Worm (Caenorhabditis elegans) whole organism, young adult: ENCODE results near the gene gcy-29.

Experiments
- C06A6.2 ChIP-seq: fragments of 200-800 bp; sonication (Bioruptor generic); conservative IDR thresholded peaks from 2 replicates; pipeline ENCODE4 v1.3.6; 2022; ENCODE audit warnings: missing genetic modification characterization, missing compliant biosample characterization
- C17E4.6 ChIP-seq: fragments of 200-800 bp; sonication (Bioruptor generic); IDR thresholded peaks from 2 replicates; pipeline ENCODE4 v1.3.6; 2022; ENCODE audit warnings: missing genetic modification reagents, missing genetic modification characterization, missing compliant biosample characterization
- F23B12.7 ChIP-seq: sonication (generic microtip); optimal IDR thresholded peaks from 2 replicates; lab custom pipeline; 2017; ENCODE audit warnings: missing genetic modification characterization, mild to moderate bottlenecking, missing compliant biosample characterization, antibody characterized with exemption, moderate library complexity; ENCODE audit not compliant: insufficient read depth
- F39B2.1 ChIP-seq: fragments of 200-800 bp; sonication (Bioruptor generic); IDR thresholded peaks from 2 replicates; pipeline ENCODE4 v1.3.6; 2022; ENCODE audit warnings: missing genetic modification reagents, missing genetic modification characterization, missing compliant biosample characterization
- F49E8.2 ChIP-seq: sonication (generic microtip); optimal IDR thresholded peaks from 3 replicates; lab custom pipeline; 2017; ENCODE audit warnings: missing genetic modification characterization, mild to moderate bottlenecking, missing compliant biosample characterization, antibody characterized with exemption, moderate library complexity; ENCODE audit not compliant: insufficient read depth
- F52B5.7 ChIP-seq: sonication (generic microtip); optimal IDR thresholded peaks from 2 replicates; lab custom pipeline; 2016; ENCODE audit warnings: mild to moderate bottlenecking, missing genetic modification characterization, missing compliant biosample characterization
- T26A5.8 ChIP-seq: sonication (generic microtip); optimal IDR thresholded peaks from 2 replicates; lab custom pipeline; 2016; ENCODE audit warnings: missing genetic modification characterization, missing compliant biosample characterization
- Y53G8AR.9 ChIP-seq: fragments of 200-800 bp; sonication (Bioruptor generic); conservative IDR thresholded peaks from 2 replicates; pipeline ENCODE4 v1.3.6; 2022; ENCODE audit warnings: missing genetic modification reagents, missing genetic modification characterization, missing compliant biosample characterization
- ZK185.1 ChIP-seq: sonication (generic microtip); optimal IDR thresholded peaks from 2 replicates; lab custom pipeline; 2016; ENCODE audit warnings: mild to moderate bottlenecking, missing genetic modification characterization, missing compliant biosample characterization; ENCODE audit not compliant: poor library complexity, severe bottlenecking
- akir-1 ChIP-seq: fragments of 200-800 bp; sonication (Bioruptor generic); optimal IDR thresholded peaks from 2 replicates; lab custom pipeline; 2018; ENCODE audit warnings: mild to moderate bottlenecking, missing genetic modification characterization, moderate library complexity, missing compliant biosample characterization
- atf-7 ChIP-seq: sonication (generic microtip); optimal IDR thresholded peaks from 2 replicates; lab custom pipeline; 2017; ENCODE audit warnings: mild to moderate bottlenecking, missing genetic modification characterization, missing compliant biosample characterization
- chd-7 ChIP-seq: sonication (generic microtip); optimal IDR thresholded peaks from 2 replicates; lab custom pipeline; 2016; ENCODE audit warnings: mild to moderate bottlenecking, missing genetic modification characterization, moderate library complexity, missing compliant biosample characterization
- dox-1 ChIP-seq: fragments of 200-800 bp; sonication (Bioruptor generic); IDR thresholded peaks from 2 replicates; pipeline ENCODE4 v1.3.6; 2022; ENCODE audit warnings: missing genetic modification reagents, missing genetic modification characterization, missing compliant biosample characterization
- egrh-3 ChIP-seq: fragments of 200-800 bp; sonication (Bioruptor generic); IDR thresholded peaks from 2 replicates; pipeline ENCODE4 v1.3.6; 2022; ENCODE audit warnings: missing genetic modification reagents, missing genetic modification characterization, missing compliant biosample characterization
- ets-4 ChIP-seq: fragments of 200-800 bp; sonication (Bioruptor generic); optimal IDR thresholded peaks from 2 replicates; lab custom pipeline; 2018; ENCODE audit warnings: mild to moderate bottlenecking, missing genetic modification characterization, missing compliant biosample characterization
- fkh-3 ChIP-seq: sonication (generic microtip); optimal IDR thresholded peaks from 2 replicates; lab custom pipeline; 2016; ENCODE audit warnings: mild to moderate bottlenecking, missing genetic modification characterization, missing compliant biosample characterization
- hlh-12 ChIP-seq: sonication (generic microtip); optimal IDR thresholded peaks from 2 replicates; lab custom pipeline; 2016; ENCODE audit warnings: missing genetic modification characterization, missing compliant biosample characterization
- hlh-26 ChIP-seq: fragments of 200-800 bp; sonication (Bioruptor generic); conservative IDR thresholded peaks from 2 replicates; pipeline ENCODE4 v1.3.6; 2022; ENCODE audit warnings: missing genetic modification reagents, missing genetic modification characterization, missing compliant biosample characterization
- hmg-1.2 ChIP-seq: fragments of 200-800 bp; sonication (Bioruptor generic); IDR thresholded peaks from 2 replicates; pipeline ENCODE4 v1.3.6; 2022; ENCODE audit warnings: missing genetic modification reagents, missing genetic modification characterization, missing compliant biosample characterization
- let-607 ChIP-seq, 2 experiments: fragments of 200-800 bp in 1 of 2; sonication (Bioruptor generic) in 1 of 2; sonication (generic microtip) in 1 of 2; optimal IDR thresholded peaks; 2 replicates each; lab custom pipeline; 2016 to 2018; ENCODE audit warnings: mild to moderate bottlenecking in 2 of 2, missing compliant biosample characterization in 2 of 2, missing genetic modification characterization in 2 of 2, moderate library complexity in 2 of 2, missing genotype in 1 of 2
- lin-26 ChIP-seq: fragments of 200-800 bp; sonication (Bioruptor generic); IDR thresholded peaks from 2 replicates; pipeline ENCODE4 v1.3.6; 2022; ENCODE audit warnings: missing genetic modification reagents, missing genetic modification characterization, missing compliant biosample characterization
- lsy-27 ChIP-seq: sonication (generic microtip); optimal IDR thresholded peaks from 2 replicates; lab custom pipeline; 2017; ENCODE audit warnings: missing genetic modification characterization, mild to moderate bottlenecking, missing compliant biosample characterization, antibody characterized with exemption, missing genotype, borderline replicate concordance; ENCODE audit not compliant: insufficient read depth
- mcd-1 ChIP-seq: fragments of 200-800 bp; sonication (Bioruptor generic); IDR thresholded peaks from 2 replicates; pipeline ENCODE4 v1.3.6; 2022; ENCODE audit warnings: missing genetic modification reagents, missing genetic modification characterization, missing compliant biosample characterization
- mel-28 ChIP-seq: sonication (generic microtip); optimal IDR thresholded peaks from 2 replicates; lab custom pipeline; 2016; ENCODE audit warnings: borderline replicate concordance, mild to moderate bottlenecking, missing genetic modification characterization, missing compliant biosample characterization
- mxl-1 ChIP-seq: sonication (generic microtip); optimal IDR thresholded peaks from 2 replicates; lab custom pipeline; 2016; ENCODE audit warnings: missing genetic modification characterization, missing compliant biosample characterization
- nfya-2 ChIP-seq: fragments of 200-800 bp; sonication (Bioruptor generic); IDR thresholded peaks from 2 replicates; pipeline ENCODE4 v1.3.6; 2022; ENCODE audit warnings: missing genetic modification reagents, missing genetic modification characterization, missing compliant biosample characterization
- nfyb-1 ChIP-seq: fragments of 200-800 bp; sonication (Bioruptor generic); IDR thresholded peaks from 2 replicates; pipeline ENCODE4 v1.3.6; 2022; ENCODE audit warnings: missing genetic modification reagents, missing genetic modification characterization, missing compliant biosample characterization
- nhr-90 ChIP-seq: sonication (generic microtip); optimal IDR thresholded peaks from 2 replicates; lab custom pipeline; 2016; ENCODE audit warnings: missing genotype, mild to moderate bottlenecking, missing genetic modification characterization, missing compliant biosample characterization
- pbrm-1 ChIP-seq: fragments of 200-800 bp; sonication (Bioruptor generic); IDR thresholded peaks from 2 replicates; pipeline ENCODE4 v1.3.6; 2022; ENCODE audit warnings: missing genetic modification reagents, missing genetic modification characterization, missing compliant biosample characterization
- pha-4 ChIP-seq: fragments of 150-350 bp; sonication (generic microtip); optimal IDR thresholded peaks from 2 replicates; lab custom pipeline; 2014; ENCODE audit warnings: missing biosample characterization, missing genetic modification reagents, missing genetic modification characterization
- rcor-1 ChIP-seq: fragments of 200-800 bp; sonication (Bioruptor generic); IDR thresholded peaks from 2 replicates; pipeline ENCODE4 v1.3.6; 2022; ENCODE audit warnings: missing genetic modification reagents, missing genetic modification characterization, missing compliant biosample characterization
- rec-8 ChIP-seq, 2 experiments: sonication (generic microtip); optimal IDR thresholded peaks; 2 replicates each; lab custom pipeline; 2016; ENCODE audit warnings: mild to moderate bottlenecking in 2 of 2, missing genetic modification characterization in 2 of 2, missing genetic modification reagents in 2 of 2, missing genotype in 2 of 2, missing biosample characterization in 1 of 2, missing compliant biosample characterization in 1 of 2, moderate library complexity in 1 of 2
- snpc-1.1 ChIP-seq: sonication (generic microtip); optimal IDR thresholded peaks from 2 replicates; lab custom pipeline; 2017; ENCODE audit warnings: missing genetic modification characterization, mild to moderate bottlenecking, missing compliant biosample characterization, antibody characterized with exemption, moderate library complexity, missing genotype, missing genetic modification reagents; ENCODE audit not compliant: insufficient read depth
- snpc-4 ChIP-seq, 5 experiments: fragments of 150-350 bp in 1 of 5; sonication (generic microtip) in 4 of 5; optimal IDR thresholded peaks; 2 replicates each; lab custom pipeline; 2014 to 2018; ENCODE audit warnings: missing genetic modification characterization in 5 of 5, missing biosample characterization in 3 of 5, antibody characterized with exemption in 2 of 5, mild to moderate bottlenecking in 2 of 5, missing compliant biosample characterization in 2 of 5, missing genotype in 2 of 5, moderate library complexity in 2 of 5, missing genetic modification reagents in 1 of 5
- somi-1 ChIP-seq: fragments of 200-800 bp; sonication (Bioruptor generic); optimal IDR thresholded peaks from 2 replicates; lab custom pipeline; 2018; ENCODE audit warnings: mild to moderate bottlenecking, missing genetic modification characterization, missing compliant biosample characterization
- sptf-2 ChIP-seq: fragments of 200-800 bp; sonication (Bioruptor generic); optimal IDR thresholded peaks from 2 replicates; lab custom pipeline; 2018; ENCODE audit warnings: mild to moderate bottlenecking, missing genetic modification characterization, missing compliant biosample characterization
- tbp1 ChIP-seq: fragments of 200-800 bp; sonication (Bioruptor generic); optimal IDR thresholded peaks from 2 replicates; lab custom pipeline; 2018; ENCODE audit warnings: mild to moderate bottlenecking, missing genetic modification characterization, missing compliant biosample characterization
- unc-130 ChIP-seq: sonication (generic microtip); optimal IDR thresholded peaks from 2 replicates; lab custom pipeline; 2016; ENCODE audit warnings: missing genetic modification reagents, missing genetic modification characterization, missing compliant biosample characterization
- unc-62 ChIP-seq: fragments of 150-350 bp; optimal IDR thresholded peaks from 2 replicates; lab custom pipeline; 2014; ENCODE audit warnings: missing biosample characterization, missing genetic modification reagents, missing genetic modification characterization
- ztf-18 ChIP-seq: sonication (generic microtip); optimal IDR thresholded peaks from 2 replicates; lab custom pipeline; 2016; ENCODE audit warnings: missing genotype, mild to moderate bottlenecking, missing genetic modification characterization, missing compliant biosample characterization
- ztf-25 ChIP-seq: fragments of 200-800 bp; sonication (Bioruptor generic); IDR thresholded peaks from 2 replicates; pipeline ENCODE4 v1.3.6; 2022; ENCODE audit warnings: missing genetic modification reagents, missing genetic modification characterization, missing compliant biosample characterization
- ztf-28 ChIP-seq: fragments of 200-800 bp; sonication (Bioruptor generic); IDR thresholded peaks from 2 replicates; pipeline ENCODE4 v1.3.6; 2022; ENCODE audit warnings: missing genetic modification reagents, missing genetic modification characterization, missing compliant biosample characterization
- ztf-3 ChIP-seq: fragments of 200-800 bp; sonication (Bioruptor generic); optimal IDR thresholded peaks from 2 replicates; lab custom pipeline; 2018; ENCODE audit warnings: mild to moderate bottlenecking, missing genetic modification characterization, missing compliant biosample characterization

gcy-29 gene

ce11 chrII:14496809-14497208, 51.8 kb downstream of the gcy-29 start (continued):
- TF ChIP-seq pha-4 (tag; lab: Kevin White, UChicago) (no peak), ztf-18 (tag; lab: Kevin White, UChicago) (peak; percentile 87), fkh-3 (peak; percentile 94), hmg-1.2 (GFP tag; lab: Robert Waterston, UW) (peak; percentile 84), akir-1 (GFP tag; lab: Kevin White, UChicago) (peak; percentile 88), hlh-12 (tag; lab: Kevin White, UChicago) (peak; percentile 31), ztf-3 (GFP tag; lab: Kevin White, UChicago) (peak; percentile 8), let-607 (tag; optimal IDR thresholded peaks at IDR 0.05; lab: Kevin White, UChicago) (peak; percentile 63 to 65), Y53G8AR.9 (GFP tag; lab: Robert Waterston, UW) (peak; percentile 84), nfya-2 (GFP tag; lab: Robert Waterston, UW) (no peak)

ce11 chrII:14495341-14495740, 53.2 kb downstream of the gcy-29 start:
- 0 out of 2 replicates have a peak, but pooled peaks have one; percentile 34 for TF ChIP-seq lin-26 (GFP tag; lab: Robert Waterston, UW)
- TF ChIP-seq ZK185.1 (tag; lab: Kevin White, UChicago), result no peak

- TF ChIP-seq mcd-1, result no peak
- no peak for TF ChIP-seq atf-7 (tag; lab: Kevin White, UChicago)
- no peak for TF ChIP-seq ztf-25
- no peak for TF ChIP-seq F23B12.7 (tag; lab: Kevin White, UChicago)
- TF ChIP-seq ztf-28 (GFP tag; lab: Robert Waterston, UW), result no peak
- TF ChIP-seq unc-130, result no peak
- TF ChIP-seq unc-62 (GFP tag; lab: Kevin White, UChicago), result no peak
- no peak for TF ChIP-seq snpc-4 (GFP tag; optimal IDR thresholded peaks at IDR 0.05; lab: Kevin White, UChicago)
- TF ChIP-seq snpc-4 (tag; optimal IDR thresholded peaks at IDR 0.05; lab: Kevin White, UChicago), result no peak
- TF ChIP-seq sptf-2 (GFP tag; lab: Kevin White, UChicago), result no peak
- TF ChIP-seq mel-28 (tag; lab: Kevin White, UChicago), result no peak
- TF ChIP-seq egrh-3, result no peak
- TF ChIP-seq tbp1 (GFP tag; lab: Kevin White, UChicago), result no peak
- no peak for TF ChIP-seq C17E4.6 (GFP tag; lab: Robert Waterston, UW)
- no peak for TF ChIP-seq nhr-90 (tag; lab: Kevin White, UChicago)
- no peak for TF ChIP-seq dox-1 (GFP tag; lab: Robert Waterston, UW)
- no peak for TF ChIP-seq somi-1 (GFP tag; lab: Kevin White, UChicago)
- TF ChIP-seq Y53G8AR.9 (GFP tag; lab: Robert Waterston, UW), result no peak
- TF ChIP-seq hlh-26, result no peak
Measured at ce11 chrII:14494464-14494863, 54.1 kb downstream of the gcy-29 start.

ce11 chrII:14494414-14494463, 54.4 kb downstream of the gcy-29 start, which contains the start of gene cysl-2:
Gene cysl-2, minus strand, starts transcription at chrII:14494451.
- no peak for TF ChIP-seq T26A5.8
- 0 out of 2 replicates have a peak, but pooled peaks have one; percentile 3 for TF ChIP-seq mcd-1
- no peak for TF ChIP-seq ets-4 (GFP tag; lab: Kevin White, UChicago)
- TF ChIP-seq lsy-27, result no peak

ce11 chrII:14494014-14494413, 54.6 kb downstream of the gcy-29 start:
- TF ChIP-seq ztf-25 (no peak), C06A6.2 (GFP tag; lab: Robert Waterston, UW) (no peak), pbrm-1 (no peak), rcor-1 (GFP tag; lab: Robert Waterston, UW) (no peak), snpc-1.1 (no peak), rec-8 (tag; optimal IDR thresholded peaks at IDR 0.05; lab: Kevin White, UChicago) (no peak), F39B2.1 (GFP tag; lab: Robert Waterston, UW) (no peak), mxl-1 (tag; lab: Kevin White, UChicago) (no peak), F52B5.7 (no peak), nfyb-1 (0 out of 2 replicates have a peak, but pooled peaks have one; percentile 39), F49E8.2 (tag; lab: Kevin White, UChicago) (no peak), chd-7 (tag; lab: Kevin White, UChicago) (peak; percentile 18)
